Worm (Caenorhabditis elegans): ENCODE measurements around the gene rad-54.L2.
A peak's percentile ranks its signal among the peaks of the same experiment; 100 is the strongest.

rad-54.L2 gene

DNA sequence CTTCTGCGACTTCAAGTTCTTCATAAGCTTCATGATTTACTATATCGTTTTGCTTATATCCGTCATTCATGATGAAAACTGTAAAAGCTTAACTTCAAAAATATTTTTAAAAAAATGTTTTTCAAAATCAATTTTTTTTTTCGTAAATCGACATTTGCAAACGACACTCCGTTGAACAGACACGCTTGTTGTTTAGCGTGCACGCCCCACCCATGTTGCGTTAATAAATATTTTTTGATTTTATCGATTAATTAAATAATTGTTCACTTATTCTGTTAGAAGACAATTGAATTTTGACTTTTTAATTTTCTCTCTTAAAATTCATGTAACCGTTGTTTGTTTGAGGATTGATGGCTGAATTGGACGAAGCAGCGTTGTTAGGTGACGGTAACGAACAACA lies 32.1 kb downstream of the rad-54.L2 start, which contains the start of the genes D1046.2 and cfim-2:
Gene D1046.2, minus strand, starts transcription at position 78 of the 400 bp plus-strand sequence.
Gene cfim-2, plus strand, starts transcription at position 335 of the 400 bp plus-strand sequence.
- TF ChIP-seq K02D7.2 (tag; optimal IDR thresholded peaks at IDR 0.05) (no peak), unc-42 (tag; optimal IDR thresholded peaks at IDR 0.05) (peak; percentile 7), ceh-48 (tag; optimal IDR thresholded peaks at IDR 0.05) (peak; percentile 53), pat-9 (tag; optimal IDR thresholded peaks at IDR 0.05) (no peak), ref-2 (tag; optimal IDR thresholded peaks at IDR 0.05) (no peak), tbx-7 (tag; optimal IDR thresholded peaks at IDR 0.05) (no peak), syd-9 (tag; optimal IDR thresholded peaks at IDR 0.05) (no peak)

DNA sequence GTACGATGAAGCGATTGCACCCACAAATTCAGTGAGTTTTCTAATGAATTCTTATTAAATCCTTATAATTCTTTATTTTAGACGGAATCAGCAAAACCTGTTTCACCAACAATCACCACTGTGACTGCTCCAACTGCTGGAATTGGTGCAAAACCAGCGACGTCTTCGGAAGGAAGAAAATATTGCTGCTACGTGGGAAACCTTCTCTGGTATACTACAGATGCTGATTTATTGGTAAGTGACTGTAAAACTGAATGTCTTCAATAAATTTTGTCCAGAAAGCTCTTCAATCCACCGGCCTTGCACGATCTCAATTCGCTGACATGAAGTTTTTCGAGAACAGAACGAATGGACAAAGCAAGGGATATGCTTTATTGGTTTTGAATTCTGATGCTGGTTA lies 32.6 kb downstream of the rad-54.L2 start:
- no peak for TF ChIP-seq fkh-10 (GFP tag; optimal IDR thresholded peaks at IDR 0.05)
- no peak for TF ChIP-seq C08G9.2 (tag; optimal IDR thresholded peaks at IDR 0.05)
- TF ChIP-seq hlh-15 (tag; optimal IDR thresholded peaks at IDR 0.05), result no peak
- no peak for TF ChIP-seq fkh-6 (tag; optimal IDR thresholded peaks at IDR 0.05)
- no peak for TF ChIP-seq ceh-30 (tag; optimal IDR thresholded peaks at IDR 0.05)
- no peak for TF ChIP-seq dve-1 (tag; optimal IDR thresholded peaks at IDR 0.05)
- TF ChIP-seq eyg-1 (tag; optimal IDR thresholded peaks at IDR 0.05), result no peak
- TF ChIP-seq che-1 (tag; optimal IDR thresholded peaks at IDR 0.05), result no peak
- TF ChIP-seq sdc-2 (tag; optimal IDR thresholded peaks at IDR 0.05), result no peak

- peak; percentile 96 for TF ChIP-seq ceh-19 (GFP tag; optimal IDR thresholded peaks at IDR 0.05)
- peak; percentile 94 for TF ChIP-seq ceh-48 (tag; optimal IDR thresholded peaks at IDR 0.05)
- TF ChIP-seq C38D4.7 (GFP tag; optimal IDR thresholded peaks at IDR 0.05), result peak; percentile 96
- TF ChIP-seq ceh-14 (tag; optimal IDR thresholded peaks at IDR 0.05), result peak; percentile 93
- peak; percentile 94 for TF ChIP-seq hlh-30 (tag; optimal IDR thresholded peaks at IDR 0.05; ENCODE audit: insufficient read depth)
- TF ChIP-seq ceh-34 (tag; optimal IDR thresholded peaks at IDR 0.05), result peak; percentile 94
- TF ChIP-seq fax-1 (tag; optimal IDR thresholded peaks at IDR 0.05), result peak; percentile 87
- peak; percentile 78 for TF ChIP-seq npax-4 (tag; optimal IDR thresholded peaks at IDR 0.05)
- TF ChIP-seq ahr-1 (tag; optimal IDR thresholded peaks at IDR 0.05), result peak; percentile 95
- peak; percentile 96 for TF ChIP-seq ztf-16 (tag; optimal IDR thresholded peaks at IDR 0.05)
- TF ChIP-seq lim-6 (tag; optimal IDR thresholded peaks at IDR 0.05), result peak; percentile 80
- no peak for TF ChIP-seq ceh-22 (tag; optimal IDR thresholded peaks at IDR 0.05)
- TF ChIP-seq odd-2 (tag; optimal IDR thresholded peaks at IDR 0.05), result peak; percentile 62
- peak; percentile 87; the same call in 1 of the 2 replicates for TF ChIP-seq sox-2 (GFP tag; IDR thresholded peaks at IDR 0.05)
- TF ChIP-seq rnt-1 (tag; optimal IDR thresholded peaks at IDR 0.05), result peak; percentile 86
- peak; percentile 88 for TF ChIP-seq hlh-15 (tag; optimal IDR thresholded peaks at IDR 0.05)
- peak; percentile 73 for TF ChIP-seq hlh-8 (tag; optimal IDR thresholded peaks at IDR 0.05)
- peak; percentile 97 for TF ChIP-seq unc-86 (tag; optimal IDR thresholded peaks at IDR 0.05)
- TF ChIP-seq ceh-2 (tag; optimal IDR thresholded peaks at IDR 0.05), result peak; percentile 95
- peak; percentile 96 for TF ChIP-seq hlh-13 (GFP tag; optimal IDR thresholded peaks at IDR 0.05)
- TF ChIP-seq nhr-232 (tag; optimal IDR thresholded peaks at IDR 0.05), result peak; percentile 94
- peak; percentile 89 for TF ChIP-seq ref-2 (tag; optimal IDR thresholded peaks at IDR 0.05)
- peak; percentile 81 for TF ChIP-seq K09A11.1 (tag; optimal IDR thresholded peaks at IDR 0.05; ENCODE audit: insufficient read depth)
- no peak for TF ChIP-seq nhr-11 (tag; optimal IDR thresholded peaks at IDR 0.05)
- TF ChIP-seq elt-2 (tag; optimal IDR thresholded peaks at IDR 0.05), result peak; percentile 97
- TF ChIP-seq pqm-1 (tag; optimal IDR thresholded peaks at IDR 0.05), result peak; percentile 93
- peak; percentile 91 for TF ChIP-seq pag-3 (tag; optimal IDR thresholded peaks at IDR 0.05; ENCODE audit: borderline replicate concordance)
- peak; percentile 97 for TF ChIP-seq ceh-6 (GFP tag; optimal IDR thresholded peaks at IDR 0.05)
- TF ChIP-seq syd-9 (tag; optimal IDR thresholded peaks at IDR 0.05), result peak; percentile 91
- no peak for TF ChIP-seq ama-1 (optimal IDR thresholded peaks at IDR 0.05)
- peak; percentile 96 for TF ChIP-seq che-1 (tag; optimal IDR thresholded peaks at IDR 0.05)
- no peak for TF ChIP-seq elt-4 (tag; optimal IDR thresholded peaks at IDR 0.05)
- peak; percentile 90 for TF ChIP-seq madf-2 (tag; optimal IDR thresholded peaks at IDR 0.05)
- TF ChIP-seq ceh-30 (tag; optimal IDR thresholded peaks at IDR 0.05), result peak; percentile 77
- TF ChIP-seq sdc-2 (tag; optimal IDR thresholded peaks at IDR 0.05), result peak; percentile 90
- TF ChIP-seq lin-11 (tag; optimal IDR thresholded peaks at IDR 0.05), result peak; percentile 92
- TF ChIP-seq K02D7.2 (tag; optimal IDR thresholded peaks at IDR 0.05), result peak; percentile 94
- peak; percentile 71 for TF ChIP-seq ceh-9 (tag; optimal IDR thresholded peaks at IDR 0.05)
- peak; percentile 96 for TF ChIP-seq dmd-4 (tag; optimal IDR thresholded peaks at IDR 0.05; ENCODE audit: borderline replicate concordance)
- TF ChIP-seq pros-1 (tag; optimal IDR thresholded peaks at IDR 0.05), result peak; percentile 29
- peak; percentile 33 for TF ChIP-seq unc-42 (tag; optimal IDR thresholded peaks at IDR 0.05)
- peak; percentile 74 for TF ChIP-seq dve-1 (tag; optimal IDR thresholded peaks at IDR 0.05)
These were observed 33.2 kb downstream of the rad-54.L2 start for ce11 chrIV:8927093-8927492.

All from whole organism, late embryonic.